Fruit fly (Drosophila melanogaster): ENCODE data around the gene Nna1.
A peak's percentile ranks its signal among the peaks of the same experiment; 100 is the strongest.

The Nna1 gene

DNA sequence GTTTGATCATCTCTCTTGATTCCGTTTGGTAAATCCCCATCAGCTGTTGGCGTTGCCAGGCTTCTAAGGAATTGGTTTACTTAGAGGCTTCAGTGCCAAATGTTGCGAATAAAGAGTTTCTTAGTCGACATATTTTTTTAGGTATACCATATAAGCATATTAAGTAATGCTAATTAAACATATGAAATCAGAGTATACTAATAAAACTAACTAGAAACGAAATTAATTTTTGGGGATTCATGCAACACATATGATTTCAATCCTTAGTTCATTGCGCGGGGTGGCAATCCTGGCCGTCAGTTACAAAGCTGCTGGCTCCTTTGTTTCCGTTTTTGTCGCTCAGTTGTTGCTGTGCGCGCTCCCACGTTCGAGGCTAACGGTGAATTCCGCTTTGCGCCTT, 22.7 kb upstream of the Nna1 start, which contains the start of gene CG15760 (continued):
- TF ChIP-seq Kr (GFP tag; optimal IDR thresholded peaks at IDR 0.05) (no peak), CG7556 (GFP tag; optimal IDR thresholded peaks at IDR 0.05) (no peak), CG12659 (GFP tag; optimal IDR thresholded peaks at IDR 0.05) (peak; percentile 1), run (tag; optimal IDR thresholded peaks at IDR 0.05) (no peak), CG12071 (GFP tag; optimal IDR thresholded peaks at IDR 0.05) (no peak), Rfx (GFP tag; IDR thresholded peaks at IDR 0.05) (0 out of 2 replicates have a peak, but pooled peaks have one; percentile 11), lov (optimal IDR thresholded peaks at IDR 0.05) (no peak), lov (GFP tag; IDR thresholded peaks at IDR 0.05) (no peak), ewg (GFP tag; optimal IDR thresholded peaks at IDR 0.05) (peak; percentile 92)

DNA sequence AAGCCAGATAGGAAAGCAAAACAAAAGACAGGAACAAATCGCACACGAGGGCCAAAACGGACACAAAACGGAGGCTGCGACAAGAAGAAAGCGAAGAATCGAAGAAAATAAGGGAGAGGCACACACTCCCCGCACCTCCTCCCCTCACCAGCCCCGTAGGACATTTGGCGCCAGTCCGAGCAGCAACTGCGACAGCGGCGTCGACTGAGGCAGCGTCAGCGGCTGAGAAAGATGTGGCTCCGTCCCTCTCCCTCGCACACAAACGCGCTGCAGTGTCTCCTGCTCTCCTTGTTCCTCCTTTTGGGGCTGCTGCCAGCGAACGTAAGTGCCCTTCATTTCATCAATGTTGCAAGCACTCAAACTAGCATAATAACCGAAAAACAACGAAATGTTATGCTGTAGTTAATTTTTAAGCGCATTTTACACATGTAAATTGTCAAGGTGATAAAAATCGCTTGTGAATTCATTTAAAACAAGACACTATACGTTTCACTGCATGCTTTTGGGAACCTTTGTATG, 21.7 kb upstream of the Nna1 start:
- TF ChIP-seq Pdp1 (GFP tag; optimal IDR thresholded peaks at IDR 0.05) (no peak), Med (GFP tag) (peak; percentile 24), kni (GFP tag; optimal IDR thresholded peaks at IDR 0.05) (no peak), ac (GFP tag; optimal IDR thresholded peaks at IDR 0.05) (no peak), CG14441 (GFP tag; IDR thresholded peaks at IDR 0.05) (no peak), CG9797 (GFP tag; optimal IDR thresholded peaks at IDR 0.05) (no peak), cas (GFP tag; IDR thresholded peaks at IDR 0.05) (no peak), peb (GFP tag; IDR thresholded peaks at IDR 0.05) (no peak), Adf1 (GFP tag; IDR thresholded peaks at IDR 0.05) (peak; percentile 94), CG2875 (GFP tag; optimal IDR thresholded peaks at IDR 0.05) (no peak), fru (optimal IDR thresholded peaks at IDR 0.05) (no peak), Dref (GFP tag; IDR thresholded peaks at IDR 0.05) (no peak), CG6689 (GFP tag; IDR thresholded peaks at IDR 0.05) (no peak), CG4820 (GFP tag; optimal IDR thresholded peaks at IDR 0.05) (no peak), CG14050 (GFP tag; IDR thresholded peaks at IDR 0.05) (no peak), Sry-β (GFP tag; optimal IDR thresholded peaks at IDR 0.05) (no peak), gsb-n (tag; optimal IDR thresholded peaks at IDR 0.05) (no peak), CG8944 (GFP tag; optimal IDR thresholded peaks at IDR 0.05) (no peak), CG10321 (GFP tag; IDR thresholded peaks at IDR 0.05) (peak; percentile 39; the same call in 1 of the 2 replicates), HLH3B (GFP tag; IDR thresholded peaks at IDR 0.05) (no peak), lilli (GFP tag; optimal IDR thresholded peaks at IDR 0.05) (no peak), fd64A (GFP tag; optimal IDR thresholded peaks at IDR 0.05) (no peak), bigmax (GFP tag; optimal IDR thresholded peaks at IDR 0.05) (no peak), Atf-2 (GFP tag; optimal IDR thresholded peaks at IDR 0.05) (no peak), crol (GFP tag; IDR thresholded peaks at IDR 0.05) (peak; percentile 59; the same call in 1 of the 2 replicates), CG1832 (GFP tag; optimal IDR thresholded peaks at IDR 0.05) (peak; percentile 65), CHES-1-like (GFP tag; optimal IDR thresholded peaks at IDR 0.05) (no peak), CG8281 (tag; optimal IDR thresholded peaks at IDR 0.05) (peak; percentile 93)

DNA sequence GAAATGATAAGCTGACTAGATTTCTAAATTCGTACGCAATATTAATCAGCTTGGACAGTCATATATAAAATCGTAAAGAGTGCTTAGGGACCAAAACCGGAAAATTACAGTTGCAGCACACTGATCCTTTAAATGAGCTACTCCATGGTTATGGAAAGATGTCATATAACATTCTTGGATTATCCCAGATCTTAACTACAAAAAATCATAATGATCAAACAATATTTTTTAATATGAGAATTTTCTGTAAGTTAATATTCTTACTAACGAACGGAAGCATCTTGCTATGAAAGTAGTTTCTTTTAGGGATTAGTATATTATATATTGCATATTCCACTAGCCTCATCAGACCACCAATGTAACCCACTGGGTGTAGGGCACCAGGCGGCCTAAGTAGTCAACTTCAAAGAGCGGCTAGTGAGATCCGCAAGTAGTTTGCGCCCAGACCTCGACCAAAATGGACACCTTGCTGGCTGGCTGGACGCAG, 15.6 kb upstream of the Nna1 start, which contains the start of gene CG11162:
TSS of gene CG11162 (plus strand) at position 437 of the 487 bp plus-strand sequence.
- TF ChIP-seq Ets65A (GFP tag), result peak; percentile 77
- TF ChIP-seq CG7556 (GFP tag; optimal IDR thresholded peaks at IDR 0.05), result peak; percentile 23
- no peak for TF ChIP-seq HLH3B (GFP tag; IDR thresholded peaks at IDR 0.05)
- peak; percentile 54; the same call in 1 of the 2 replicates for TF ChIP-seq Atf6 (GFP tag; IDR thresholded peaks at IDR 0.05)
- TF ChIP-seq CG9215 (GFP tag; IDR thresholded peaks at IDR 0.05), result 0 out of 2 replicates have a peak, but pooled peaks have one; percentile 16
- peak; percentile 75 for TF ChIP-seq cwo (GFP tag; optimal IDR thresholded peaks at IDR 0.05)
- TF ChIP-seq CG13775 (GFP tag; optimal IDR thresholded peaks at IDR 0.05), result peak; percentile 23
- no peak for TF ChIP-seq ranshi (GFP tag; IDR thresholded peaks at IDR 0.05)
- TF ChIP-seq croc (GFP tag; conservative IDR thresholded peaks at IDR 0.05), result no peak
- TF ChIP-seq grau (tag; optimal IDR thresholded peaks at IDR 0.05), result peak; percentile 58
- TF ChIP-seq CG10274 (GFP tag; optimal IDR thresholded peaks at IDR 0.05), result peak; percentile 93
- TF ChIP-seq scrt (GFP tag; optimal IDR thresholded peaks at IDR 0.05), result peak; percentile 38
- TF ChIP-seq HLH54F (GFP tag; optimal IDR thresholded peaks at IDR 0.05), result peak; percentile 30
- peak; percentile 26 for TF ChIP-seq CG15011 (GFP tag; optimal IDR thresholded peaks at IDR 0.05)
- peak; percentile 7 for TF ChIP-seq sens (GFP tag)
- TF ChIP-seq CG7839 (tag; optimal IDR thresholded peaks at IDR 0.05), result peak; percentile 34
